Fruit fly (Drosophila melanogaster) whole organism, embryonic: ENCODE measurements around the gene asl.

Source experiments
- Adf1 ChIP-seq: fragments of 200-800 bp; sonication (Bioruptor generic); IDR thresholded peaks from 2 replicates; pipeline ENCODE4 v1.3.6; 2022; ENCODE audit warnings: missing biosample characterization, missing genetic modification characterization
- Atf3 ChIP-seq: fragments of 200-800 bp; sonication (Bioruptor generic); optimal IDR thresholded peaks from 3 replicates; lab custom pipeline; 2016; ENCODE audit warnings: missing biosample characterization, missing genetic modification characterization
- Awh ChIP-seq: fragments of 200-800 bp; sonication (Bioruptor generic); IDR thresholded peaks from 2 replicates; pipeline ENCODE4, ENCODE4 v1.3.6; 2022; ENCODE audit warnings: missing biosample characterization, missing genetic modification characterization
- B-H2 ChIP-seq: fragments of 200-800 bp; sonication (Bioruptor generic); optimal IDR thresholded peaks from 2 replicates; lab custom pipeline; 2018; ENCODE audit warnings: missing biosample characterization, mild to moderate bottlenecking, missing genetic modification characterization
- BEAF-32 ChIP-seq: fragments of 200-800 bp; sonication (Bioruptor generic); optimal IDR thresholded peaks from 3 replicates; lab custom pipeline; 2017; ENCODE audit warnings: missing biosample characterization, missing genetic modification characterization, mild to moderate bottlenecking, moderate library complexity, missing genetic modification reagents
- CG12769 ChIP-seq: fragments of 200-800 bp; sonication (Bioruptor generic); optimal IDR thresholded peaks from 2 replicates; lab custom pipeline; 2019; ENCODE audit warnings: missing biosample characterization, mild to moderate bottlenecking, missing genetic modification characterization, moderate library complexity
- CG16815 ChIP-seq: fragments of 200-800 bp; sonication (Bioruptor generic); optimal IDR thresholded peaks from 3 replicates; lab custom pipeline; 2017; ENCODE audit warnings: missing biosample characterization, mild to moderate bottlenecking, missing genetic modification characterization
- CG17802 ChIP-seq: fragments of 200-800 bp; sonication (Bioruptor generic); optimal IDR thresholded peaks from 2 replicates; lab custom pipeline; 2018; ENCODE audit warnings: missing biosample characterization, mild to moderate bottlenecking, missing genetic modification characterization, moderate library complexity
- CG18262 ChIP-seq: fragments of 200-800 bp; optimal IDR thresholded peaks from 3 replicates; lab custom pipeline; 2019; ENCODE audit warnings: missing biosample characterization, mild to moderate bottlenecking, missing genetic modification characterization, moderate library complexity
- CG30020 ChIP-seq: fragments of 200-800 bp; optimal IDR thresholded peaks from 2 replicates; lab custom pipeline; 2019; ENCODE audit warnings: missing biosample characterization, mild to moderate bottlenecking, missing genetic modification characterization, moderate library complexity
- CG31388 ChIP-seq: fragments of 200-800 bp; sonication (Bioruptor generic); optimal IDR thresholded peaks from 2 replicates; lab custom pipeline; 2016; ENCODE audit warnings: missing biosample characterization, missing genetic modification characterization
- CG3281 ChIP-seq: fragments of 200-800 bp; sonication (Bioruptor generic); optimal IDR thresholded peaks from 3 replicates; lab custom pipeline; 2017; ENCODE audit warnings: missing biosample characterization, mild to moderate bottlenecking, missing genetic modification characterization
- CG34376 ChIP-seq: fragments of 200-800 bp; sonication (Bioruptor generic); optimal IDR thresholded peaks from 2 replicates; lab custom pipeline; 2018; ENCODE audit warnings: missing biosample characterization, mild to moderate bottlenecking, missing genetic modification characterization
- CG3847 ChIP-seq: fragments of 200-800 bp; sonication (Bioruptor generic); IDR thresholded peaks from 2 replicates; pipeline ENCODE4 v1.3.6; 2022; ENCODE audit warnings: missing biosample characterization, missing genetic modification characterization
- CG4360 ChIP-seq: fragments of 200-800 bp; sonication (Bioruptor generic); IDR thresholded peaks from 2 replicates; pipeline ENCODE4 v1.3.6; 2022; ENCODE audit warnings: missing biosample characterization, missing genetic modification characterization
- CG43689 ChIP-seq: fragments of 200-800 bp; sonication (Bioruptor generic); IDR thresholded peaks from 2 replicates; pipeline ENCODE4 v1.3.6; 2022; ENCODE audit warnings: missing biosample characterization, missing genetic modification characterization
- CG7928 ChIP-seq: fragments of 200-800 bp; sonication (Bioruptor generic); optimal IDR thresholded peaks from 2 replicates; lab custom pipeline; 2017; ENCODE audit warnings: missing biosample characterization, mild to moderate bottlenecking, missing genetic modification characterization
- CG7963 ChIP-seq: fragments of 200-800 bp; sonication (Bioruptor generic); IDR thresholded peaks from 3 replicates; pipeline ENCODE4 v1.3.6; 2022; ENCODE audit warnings: missing biosample characterization, missing genetic modification characterization; ENCODE audit not compliant: partially characterized antibody
- CG8478 ChIP-seq: fragments of >200 bp; optimal IDR thresholded peaks from 2 replicates; lab custom pipeline; 2018
- CG9932 ChIP-seq: fragments of 200-800 bp; sonication (Bioruptor generic); IDR thresholded peaks from 2 replicates; pipeline ENCODE4 v1.3.6; 2022; ENCODE audit warnings: missing biosample characterization, missing genetic modification characterization
- CHES-1-like ChIP-seq: fragments of 200-800 bp; sonication (Bioruptor generic); optimal IDR thresholded peaks from 2 replicates; lab custom pipeline; 2016; ENCODE audit warnings: missing biosample characterization, missing genetic modification characterization
- CoRest ChIP-seq: fragments of 200-800 bp; sonication (Bioruptor generic); optimal IDR thresholded peaks from 3 replicates; lab custom pipeline; 2018; ENCODE audit warnings: missing biosample characterization, mild to moderate bottlenecking, missing genetic modification characterization, moderate library complexity
- HLH54F ChIP-seq: fragments of 200-800 bp; sonication (Bioruptor generic); optimal IDR thresholded peaks from 3 replicates; lab custom pipeline; 2016; ENCODE audit warnings: missing biosample characterization, missing genetic modification characterization
- HmgZ ChIP-seq: fragments of 200-800 bp; sonication (Bioruptor generic); optimal IDR thresholded peaks from 2 replicates; lab custom pipeline; 2018; ENCODE audit warnings: missing biosample characterization, mild to moderate bottlenecking, missing genetic modification characterization
- Hr51 ChIP-seq, 2 experiments: fragments of 200-800 bp; sonication (Bioruptor generic); optimal IDR thresholded peaks; 2 replicates in 1 of 2; 3 replicates in 1 of 2; lab custom pipeline; 2016 to 2018; ENCODE audit warnings: missing biosample characterization in 2 of 2, missing genetic modification characterization in 2 of 2, mild to moderate bottlenecking in 1 of 2, moderate library complexity in 1 of 2
- Lim3 ChIP-seq: fragments of 200-800 bp; sonication (Bioruptor generic); IDR thresholded peaks from 2 replicates; pipeline ENCODE4 v1.3.6; 2022; ENCODE audit warnings: missing biosample characterization, missing genetic modification characterization
- MESR4 ChIP-seq: fragments of 200-800 bp; sonication (Bioruptor generic); optimal IDR thresholded peaks from 2 replicates; lab custom pipeline; 2018; ENCODE audit warnings: missing biosample characterization, mild to moderate bottlenecking, missing genetic modification characterization, moderate library complexity
- Med ChIP-seq: fragments of 200-800 bp; sonication (Bioruptor generic); peaks from one replicate; lab custom pipeline; 2016; ENCODE audit warnings: missing biosample characterization, missing genetic modification characterization, mild to moderate bottlenecking, inconsistent platforms, moderate library complexity
- Nf-YA ChIP-seq: fragments of 200-800 bp; sonication (Bioruptor generic); IDR thresholded peaks from 2 replicates; pipeline ENCODE4 v1.3.6; 2022; ENCODE audit warnings: missing biosample characterization, missing genetic modification characterization
- Rfx ChIP-seq: fragments of 200-800 bp; sonication (Bioruptor generic); IDR thresholded peaks from 2 replicates; pipeline ENCODE4 v1.3.6; 2022; ENCODE audit warnings: missing biosample characterization, missing genetic modification characterization
- Trl ChIP-seq, 3 experiments: fragments of >200 bp in 2 of 3; fragments of 200-800 bp in 1 of 3; sonication (Bioruptor generic) in 1 of 3; optimal IDR thresholded peaks; 2 replicates in 1 of 3; 3 replicates in 2 of 3; lab custom pipeline; 2016 to 2017; ENCODE audit warnings: missing biosample characterization in 1 of 3, missing genetic modification characterization in 1 of 3
- al ChIP-seq: fragments of 200-800 bp; sonication (Bioruptor generic); IDR thresholded peaks from 2 replicates; pipeline ENCODE4 v1.3.6; 2022; ENCODE audit warnings: missing biosample characterization, missing genetic modification characterization
- ash1 ChIP-seq: fragments of 200-800 bp; sonication (Bioruptor generic); optimal IDR thresholded peaks from 2 replicates; lab custom pipeline; 2018; ENCODE audit warnings: missing biosample characterization, mild to moderate bottlenecking, missing genetic modification characterization
- ato ChIP-seq: fragments of 200-800 bp; sonication (Bioruptor generic); IDR thresholded peaks from 2 replicates; pipeline ENCODE4 v1.3.6; 2022; ENCODE audit warnings: missing biosample characterization, missing genetic modification characterization; ENCODE audit not compliant: partially characterized antibody
- chn ChIP-seq: fragments of 200-800 bp; sonication (Bioruptor generic); optimal IDR thresholded peaks from 2 replicates; lab custom pipeline; 2016; ENCODE audit warnings: missing biosample characterization, missing genetic modification characterization
- crol ChIP-seq: fragments of 200-800 bp; sonication (Bioruptor generic); IDR thresholded peaks from 2 replicates; pipeline ENCODE4 v1.3.6; 2022; ENCODE audit warnings: missing biosample characterization, missing genetic modification characterization
- fd3F ChIP-seq: fragments of 200-800 bp; sonication (Bioruptor generic); optimal IDR thresholded peaks from 2 replicates; lab custom pipeline; 2018; ENCODE audit warnings: missing biosample characterization, mild to moderate bottlenecking, missing genetic modification characterization, moderate library complexity
- fu2 ChIP-seq: fragments of 200-800 bp; sonication (Bioruptor generic); optimal IDR thresholded peaks from 2 replicates; lab custom pipeline; 2016; ENCODE audit warnings: missing biosample characterization, missing genetic modification characterization
- gfzf ChIP-seq: fragments of 200-800 bp; sonication (Bioruptor generic); optimal IDR thresholded peaks from 2 replicates; lab custom pipeline; 2016; ENCODE audit warnings: missing biosample characterization, mild to moderate bottlenecking, missing genetic modification characterization, moderate library complexity
- her ChIP-seq: fragments of 200-800 bp; sonication (Bioruptor generic); optimal IDR thresholded peaks from 2 replicates; lab custom pipeline; 2016; ENCODE audit warnings: missing biosample characterization, missing genetic modification characterization
- lola ChIP-seq, 3 experiments: fragments of >200 bp in 2 of 3; fragments of 200-800 bp in 1 of 3; sonication (Bioruptor generic) in 1 of 3; optimal IDR thresholded peaks; 2 replicates each; lab custom pipeline; 2017 to 2019; ENCODE audit warnings: missing biosample characterization in 3 of 3, missing genetic modification characterization in 3 of 3, mild to moderate bottlenecking in 1 of 3, moderate library complexity in 1 of 3
- mld ChIP-seq: fragments of 200-800 bp; sonication (Bioruptor generic); IDR thresholded peaks from 3 replicates; pipeline ENCODE4 v1.3.6; 2022; ENCODE audit warnings: missing biosample characterization, missing genetic modification characterization; ENCODE audit not compliant: partially characterized antibody
- pan ChIP-seq, 4 experiments: fragments of >200 bp in 3 of 4; fragments of 200-800 bp in 1 of 4; sonication (Bioruptor generic) in 1 of 4; optimal IDR thresholded peaks in 3 of 4; IDR thresholded peaks in 1 of 4; 2 replicates each; pipeline versions ENCODE4 v1.3.6 to Lab custom; 2017 to 2022; ENCODE audit warnings: missing biosample characterization in 2 of 4, missing genetic modification characterization in 2 of 4, mixed read lengths in 1 of 4
- row ChIP-seq: fragments of 200-800 bp; sonication (Bioruptor generic); IDR thresholded peaks from 3 replicates; pipeline ENCODE4 v1.3.6; 2022; ENCODE audit warnings: missing biosample characterization, missing genetic modification characterization
- slbo ChIP-seq: fragments of 200-800 bp; sonication (Bioruptor generic); IDR thresholded peaks from 2 replicates; pipeline ENCODE4 v1.3.6; 2022; ENCODE audit warnings: missing biosample characterization, missing genetic modification characterization

The asl gene

DNA sequence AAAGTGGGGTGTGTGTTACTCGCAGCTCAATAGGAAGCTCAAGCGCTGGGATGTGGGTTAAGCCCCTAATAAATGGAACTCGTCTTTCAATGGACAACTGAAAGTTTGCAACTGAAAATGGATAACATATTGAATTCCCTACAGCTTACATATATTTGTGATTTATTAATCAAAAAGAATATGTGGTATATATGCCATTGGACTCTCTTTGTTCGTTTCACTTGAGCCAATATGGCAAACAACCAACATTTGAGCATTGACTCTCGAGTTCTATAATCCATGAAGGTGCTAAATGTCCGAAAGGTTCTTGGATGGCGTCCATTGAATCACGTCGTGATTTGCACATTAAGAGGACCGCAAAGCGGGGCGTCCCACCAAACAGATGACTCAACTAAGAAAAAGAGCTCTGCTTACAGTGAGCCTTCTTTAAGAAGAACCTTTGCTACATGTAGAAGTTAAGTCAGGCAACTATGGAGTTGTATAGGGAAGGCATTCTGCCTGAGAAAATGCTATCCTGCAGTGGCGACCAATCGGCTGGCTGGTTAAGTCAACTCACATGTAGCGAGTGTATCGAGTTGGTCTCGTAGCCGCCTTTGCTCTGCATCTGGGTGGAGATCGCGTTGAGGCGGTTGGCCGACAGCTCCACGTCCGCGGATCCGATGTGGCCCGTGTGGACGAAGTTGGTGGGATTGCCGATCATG lies 11.7 kb upstream of the asl start (continued):
- TF ChIP-seq fu2 (GFP tag; lab: Kevin White, UChicago) (no peak), row (GFP tag; lab: Robert Waterston, UW) (0 out of 3 replicates have a peak, but pooled peaks have one; percentile 30), CG31388 (GFP tag; lab: Kevin White, UChicago) (no peak), al (GFP tag; lab: Robert Waterston, UW) (no peak), ato (GFP tag; lab: Robert Waterston, UW) (no peak), gfzf (no peak), Awh (GFP tag; lab: Robert Waterston, UW) (no peak), Lim3 (GFP tag; lab: Robert Waterston, UW) (no peak), fd3F (GFP tag; lab: Kevin White, UChicago) (no peak)
- TF ChIP-seq, all 482 proteins: peak for 9

- TF ChIP-seq ash1 (no peak), CG8478 (lab: Kevin White, UChicago) (peak; percentile 11), Adf1 (GFP tag; lab: Robert Waterston, UW) (peak; percentile 33; the same call in 1 of the 2 replicates), Med (GFP tag; lab: Kevin White, UChicago) (peak; percentile 37), crol (GFP tag; lab: Robert Waterston, UW) (0 out of 2 replicates have a peak, but pooled peaks have one; percentile 9)
Observed at dm6 chr3R:5615484-5615883, 9.1 kb upstream of the asl start.

- TF ChIP-seq Rfx = peak; percentile 41; the same call in 1 of the 2 replicates
- TF ChIP-seq CG3847 (GFP tag; lab: Robert Waterston, UW) = peak; percentile 62
- TF ChIP-seq CG30020 (tag; lab: Kevin White, UChicago) = peak; percentile 58
- peak; percentile 42; the same call in 1 of the 3 replicates for TF ChIP-seq mld (GFP tag; lab: Robert Waterston, UW)
- no peak for TF ChIP-seq pan (optimal IDR thresholded peaks at IDR 0.05; lab: Kevin White, UChicago)
- TF ChIP-seq pan (GFP tag; optimal IDR thresholded peaks at IDR 0.05 in 1 of 2, IDR thresholded peaks at IDR 0.05 in 1 of 2) = peak in 1 of 2 experiments; percentile 17
- peak; percentile 10 for TF ChIP-seq her
- TF ChIP-seq CG34376 = no peak
- peak in 1 of 3 experiments; percentile 34 for TF ChIP-seq lola (GFP tag; optimal IDR thresholded peaks at IDR 0.05; lab: Kevin White, UChicago)
- TF ChIP-seq Med (GFP tag; lab: Kevin White, UChicago) = peak; percentile 91
- TF ChIP-seq CG18262 (tag; lab: Kevin White, UChicago) = peak; percentile 46
- TF ChIP-seq Hr51 (GFP tag; optimal IDR thresholded peaks at IDR 0.05; lab: Kevin White, UChicago) = peak in 1 of 2 experiments; percentile 3
- peak; percentile 49; the same call in 1 of the 2 replicates for TF ChIP-seq slbo (GFP tag; lab: Robert Waterston, UW)
- peak; percentile 69 for TF ChIP-seq CG9932
- TF ChIP-seq Trl (optimal IDR thresholded peaks at IDR 0.05; lab: Kevin White, UChicago) = no peak
- TF ChIP-seq Trl (GFP tag; optimal IDR thresholded peaks at IDR 0.05; lab: Kevin White, UChicago) = peak; percentile 34
- TF ChIP-seq CG7928 (GFP tag; lab: Kevin White, UChicago) = peak; percentile 51
- TF ChIP-seq CG3281 = peak; percentile 2
- no peak for TF ChIP-seq Nf-YA (GFP tag; lab: Robert Waterston, UW)
- TF ChIP-seq B-H2 = peak; percentile 5
- TF ChIP-seq CG17802 (tag; lab: Kevin White, UChicago) = no peak
- TF ChIP-seq CoRest (tag; lab: Kevin White, UChicago) = peak; percentile 53
- TF ChIP-seq CG43689 = no peak
- peak; percentile 96 for TF ChIP-seq BEAF-32 (GFP tag; lab: Kevin White, UChicago)
- TF ChIP-seq CG4360 (GFP tag; lab: Robert Waterston, UW) = no peak
- TF ChIP-seq MESR4 = peak; percentile 24
- TF ChIP-seq HLH54F (GFP tag; lab: Kevin White, UChicago) = peak; percentile 39
- peak; percentile 39 for TF ChIP-seq chn (GFP tag; lab: Kevin White, UChicago)
- peak; percentile 84 for TF ChIP-seq CG7963
- TF ChIP-seq CG12769 (tag; lab: Kevin White, UChicago) = peak; percentile 55
- no peak for TF ChIP-seq Atf3 (GFP tag; lab: Kevin White, UChicago)
- TF ChIP-seq HmgZ (tag; lab: Kevin White, UChicago) = peak; percentile 79
- TF ChIP-seq CHES-1-like (GFP tag; lab: Kevin White, UChicago) = peak; percentile 88
- no peak for TF ChIP-seq CG16815 (GFP tag; lab: Kevin White, UChicago)
Observed at dm6 chr3R:5613114-5613443, 6.7 kb upstream of the asl start, which contains the start of gene Atu. Gene Atu (plus strand): TSS chr3R:5613358.
